Worm (Caenorhabditis elegans) whole organism, early embryonic: ENCODE measurements around the gene npr-43.

Source experiments
- F13C5.2 ChIP-seq: sonication (generic microtip); optimal IDR thresholded peaks from 2 replicates; lab custom pipeline; 2017; ENCODE audit warnings: mild to moderate bottlenecking, missing genetic modification characterization, inconsistent platforms, missing compliant biosample characterization
- aly-1 ChIP-seq: sonication (generic microtip); optimal IDR thresholded peaks from 2 replicates; lab custom pipeline; 2016; ENCODE audit warnings: missing genetic modification characterization, missing compliant biosample characterization
- ama-1 ChIP-seq: fragments of 150-350 bp; optimal IDR thresholded peaks from 2 replicates; lab custom pipeline; 2014
- ceh-13 ChIP-seq: fragments of 200-800 bp; sonication (Bioruptor generic); optimal IDR thresholded peaks from 2 replicates; lab custom pipeline; 2018; ENCODE audit warnings: mild to moderate bottlenecking, missing genetic modification characterization, missing compliant biosample characterization
- ets-7 ChIP-seq: sonication (generic microtip); optimal IDR thresholded peaks from 2 replicates; lab custom pipeline; 2016; ENCODE audit warnings: missing genotype, missing genetic modification characterization, missing compliant biosample characterization
- hmbx-1 ChIP-seq: sonication (generic microtip); optimal IDR thresholded peaks from 2 replicates; lab custom pipeline; 2016; ENCODE audit warnings: mild to moderate bottlenecking, missing genetic modification characterization, missing compliant biosample characterization
- hmg-4 ChIP-seq: fragments of 200-800 bp; sonication (Bioruptor generic); optimal IDR thresholded peaks from 2 replicates; lab custom pipeline; 2018; ENCODE audit warnings: mild to moderate bottlenecking, missing genetic modification characterization, missing compliant biosample characterization
- hnd-1 ChIP-seq: sonication (generic microtip); optimal IDR thresholded peaks from 2 replicates; lab custom pipeline; 2016; ENCODE audit warnings: missing genetic modification characterization, missing compliant biosample characterization
- pes-1 ChIP-seq: fragments of 200-800 bp; sonication (Bioruptor generic); IDR thresholded peaks from 2 replicates; pipeline ENCODE4 v1.3.6; 2022; ENCODE audit warnings: missing genetic modification reagents, missing genetic modification characterization, missing compliant biosample characterization
- scrt-1 ChIP-seq: fragments of 200-800 bp; sonication (Bioruptor generic); IDR thresholded peaks from 2 replicates; pipeline ENCODE4 v1.3.6; 2022; ENCODE audit warnings: missing genetic modification characterization, missing compliant biosample characterization
- sea-1 ChIP-seq: fragments of 200-800 bp; sonication (Bioruptor generic); conservative IDR thresholded peaks from 2 replicates; pipeline ENCODE4 v1.3.6; 2022; ENCODE audit warnings: missing genetic modification characterization, missing compliant biosample characterization
- tbx-11 ChIP-seq: fragments of 200-800 bp; sonication (Bioruptor generic); IDR thresholded peaks from 2 replicates; pipeline ENCODE4 v1.3.6; 2022; ENCODE audit warnings: missing genetic modification characterization, missing compliant biosample characterization
- tra-4 ChIP-seq: sonication (generic microtip); optimal IDR thresholded peaks from 2 replicates; lab custom pipeline; 2017; ENCODE audit warnings: missing genetic modification characterization, missing compliant biosample characterization

- TF ChIP-seq sea-1 (no peak), hnd-1 (tag; lab: Kevin White, UChicago) (no peak), ama-1 (lab: Kevin White, UChicago) (no peak), pes-1 (GFP tag; lab: Robert Waterston, UW) (no peak), hmbx-1 (tag; lab: Kevin White, UChicago) (no peak), tbx-11 (GFP tag; lab: Robert Waterston, UW) (no peak), aly-1 (no peak), tra-4 (tag; lab: Kevin White, UChicago) (no peak), ets-7 (no peak), scrt-1 (GFP tag; lab: Robert Waterston, UW) (no peak), hmg-4 (GFP tag; lab: Kevin White, UChicago) (no peak), F13C5.2 (tag; lab: Kevin White, UChicago) (no peak), ceh-13 (GFP tag; lab: Kevin White, UChicago) (no peak)
Measured at ce11 chrV:14394743-14395142, 15.9 kb upstream of the npr-43 start, which contains the start of gene C15H11.13.
